Fruit fly (Drosophila melanogaster): Measurements from ENCODE around the gene Sirt4.

DNA sequence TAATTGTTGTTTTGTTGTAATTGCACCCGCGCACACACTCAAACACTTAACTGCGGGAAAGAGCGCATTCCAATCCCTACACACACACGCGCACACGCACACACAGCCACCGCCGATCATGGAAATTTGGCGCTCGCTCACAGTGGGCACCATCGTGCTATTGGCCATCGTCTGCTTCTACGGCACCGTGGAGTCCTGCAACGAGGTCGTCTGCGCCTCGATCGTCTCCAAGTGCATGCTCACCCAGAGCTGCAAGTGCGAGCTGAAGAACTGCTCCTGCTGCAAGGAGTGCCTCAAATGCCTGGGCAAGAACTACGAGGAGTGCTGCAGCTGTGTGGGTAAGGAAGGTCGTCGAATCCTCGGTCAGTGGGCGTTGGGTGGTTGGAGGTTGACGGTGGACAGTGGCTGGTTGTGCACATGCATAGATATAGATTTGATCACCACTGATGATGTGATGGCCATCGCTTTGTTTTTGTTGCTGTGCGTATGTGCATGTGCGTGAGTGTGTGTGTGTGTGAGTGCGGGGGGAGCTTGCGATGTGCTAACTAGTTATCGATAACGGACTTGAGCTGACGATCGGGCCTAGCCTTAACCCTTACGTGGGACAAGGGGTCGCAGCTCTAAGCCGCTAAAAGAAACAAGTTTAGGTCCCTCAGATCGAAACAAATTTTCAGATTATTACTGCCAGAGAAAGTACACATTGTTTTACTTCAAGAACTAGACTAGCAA, 25.1 kb upstream of the Sirt4 start:
- TF ChIP-seq CG8478 (optimal IDR thresholded peaks at IDR 0.05) (no peak), CTCF (optimal IDR thresholded peaks at IDR 0.05) (no peak)

Measured in S2 (cell line).